Fruit fly (Drosophila melanogaster): ENCODE results near the gene CG4042.

CG4042 gene

DNA sequence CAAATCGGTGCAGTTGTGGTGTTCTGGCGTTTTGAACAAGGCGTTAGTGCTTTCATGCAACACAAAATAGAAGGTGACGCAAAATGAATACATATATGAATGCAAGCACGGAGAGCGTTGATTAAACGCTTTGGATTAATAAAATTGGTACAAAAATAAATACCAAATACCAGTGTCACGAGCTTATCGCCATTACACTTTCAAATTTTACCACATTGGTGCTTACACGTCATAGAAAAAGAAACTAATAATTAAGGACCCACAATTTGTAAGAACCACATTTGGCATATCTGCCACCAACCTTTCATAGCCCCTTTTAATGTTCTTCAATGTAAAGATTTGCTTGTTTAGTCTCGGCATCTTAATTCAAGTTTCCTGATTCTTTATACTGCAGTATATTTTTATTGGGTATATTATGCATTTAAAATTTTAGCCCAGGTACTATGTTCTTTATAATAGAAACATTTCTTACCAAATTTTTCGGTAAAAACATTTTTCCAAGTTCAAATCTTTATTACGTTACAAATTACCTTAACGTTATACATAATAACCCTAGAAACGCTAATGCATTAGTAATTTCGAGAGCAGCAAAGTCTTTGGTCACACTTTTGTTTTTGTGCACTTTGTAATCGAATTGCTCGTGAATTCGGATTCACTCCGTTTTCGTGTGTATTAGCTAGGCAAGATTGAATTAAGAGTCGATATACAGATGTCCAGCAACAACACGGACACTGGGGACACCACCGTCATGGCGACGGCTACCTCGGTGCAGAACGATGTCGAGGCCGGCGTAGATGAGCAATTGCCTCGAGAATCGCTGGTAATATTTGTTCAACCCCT is 7.1 kb upstream of the CG4042 start, which contains the start of the genes Pex16 and Pex14 (continued):
- TF ChIP-seq sd (tag; optimal IDR thresholded peaks at IDR 0.05) (no peak), hkb (optimal IDR thresholded peaks at IDR 0.05) (no peak), hkb (GFP tag; IDR thresholded peaks at IDR 0.05) (no peak), az2 (GFP tag; optimal IDR thresholded peaks at IDR 0.05) (peak; percentile 76), nerfin-1 (tag; optimal IDR thresholded peaks at IDR 0.05) (peak; percentile 32), esg (GFP tag; conservative IDR thresholded peaks at IDR 0.05) (peak; percentile 71), CG5180 (GFP tag; optimal IDR thresholded peaks at IDR 0.05) (no peak), Aef1 (GFP tag; IDR thresholded peaks at IDR 0.05) (peak; percentile 67), emc (GFP tag; optimal IDR thresholded peaks at IDR 0.05) (peak; percentile 68), CG7928 (GFP tag; optimal IDR thresholded peaks at IDR 0.05) (no peak), h (optimal IDR thresholded peaks at IDR 0.05) (no peak), HHEX (GFP tag; optimal IDR thresholded peaks at IDR 0.05) (peak; percentile 31), CG10462 (GFP tag; optimal IDR thresholded peaks at IDR 0.05) (peak; percentile 5), Xbp1 (GFP tag; optimal IDR thresholded peaks at IDR 0.05) (peak; percentile 88), grn (GFP tag; optimal IDR thresholded peaks at IDR 0.05) (no peak), CG11085 (GFP tag; IDR thresholded peaks at IDR 0.05) (peak; percentile 71), insv (GFP tag; optimal IDR thresholded peaks at IDR 0.05) (peak in 1 of 2 experiments; percentile 0), CG8359 (GFP tag; optimal IDR thresholded peaks at IDR 0.05; ENCODE audit: borderline replicate concordance) (no peak), CG8478 (optimal IDR thresholded peaks at IDR 0.05) (no peak), CG2129 (GFP tag; IDR thresholded peaks at IDR 0.05; ENCODE audit: partially characterized antibody) (no peak), CG3995 (GFP tag; optimal IDR thresholded peaks at IDR 0.05) (peak; percentile 42), Antp (GFP tag; optimal IDR thresholded peaks at IDR 0.05) (peak; percentile 81), en (GFP tag; optimal IDR thresholded peaks at IDR 0.05) (peak; percentile 35), CG2875 (GFP tag; optimal IDR thresholded peaks at IDR 0.05) (peak; percentile 19), dmrt11E (tag; optimal IDR thresholded peaks at IDR 0.05) (peak; percentile 60), crol (GFP tag; IDR thresholded peaks at IDR 0.05) (no peak), CG12236 (GFP tag; optimal IDR thresholded peaks at IDR 0.05) (peak; percentile 35)

DNA sequence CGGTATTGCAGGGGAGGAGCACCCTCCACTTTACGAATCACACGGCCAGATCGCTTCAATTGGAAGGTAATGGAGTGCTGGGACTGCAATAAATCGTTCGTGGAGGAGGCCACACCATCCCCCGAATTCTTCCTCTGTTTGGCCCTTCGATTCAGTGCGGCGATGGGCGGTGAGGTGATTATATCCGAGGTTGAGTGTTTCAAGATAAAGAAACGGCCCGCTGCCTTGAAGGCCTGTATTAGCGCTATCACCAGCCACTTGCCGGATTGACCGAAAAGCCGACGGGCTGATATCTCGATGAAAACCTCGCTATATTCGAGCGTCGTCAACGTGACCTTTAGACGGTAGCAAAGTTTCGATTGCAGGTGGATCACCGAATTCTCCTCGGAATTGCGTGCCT is 6.2 kb upstream of the CG4042 start:
- TF ChIP-seq zen2 (GFP tag; IDR thresholded peaks at IDR 0.05; ENCODE audit: partially characterized antibody), result 0 out of 3 replicates have a peak, but pooled peaks have one; percentile 12
- peak; percentile 32 for TF ChIP-seq exex (tag; optimal IDR thresholded peaks at IDR 0.05)
- no peak for TF ChIP-seq tio (GFP tag; optimal IDR thresholded peaks at IDR 0.05)
- TF ChIP-seq CG1832 (GFP tag; optimal IDR thresholded peaks at IDR 0.05), result no peak
- no peak for TF ChIP-seq Nf-YB (GFP tag; optimal IDR thresholded peaks at IDR 0.05)
- peak; percentile 31 for TF ChIP-seq sug (tag; optimal IDR thresholded peaks at IDR 0.05)
- peak; percentile 48 for TF ChIP-seq Med (GFP tag)
- TF ChIP-seq mirr (GFP tag; optimal IDR thresholded peaks at IDR 0.05), result peak; percentile 37
- no peak for TF ChIP-seq trh (GFP tag; optimal IDR thresholded peaks at IDR 0.05)
- peak; percentile 91 for TF ChIP-seq CG34376 (GFP tag; optimal IDR thresholded peaks at IDR 0.05)
- TF ChIP-seq CG8290 (GFP tag; optimal IDR thresholded peaks at IDR 0.05), result no peak
- TF ChIP-seq CG8290 (tag; optimal IDR thresholded peaks at IDR 0.05), result no peak
- no peak for TF ChIP-seq CG1647 (GFP tag; optimal IDR thresholded peaks at IDR 0.05)
- TF ChIP-seq ftz-f1 (GFP tag; optimal IDR thresholded peaks at IDR 0.05), result peak; percentile 56

Measured in whole organism, embryonic.